Fruit fly (Drosophila melanogaster) whole organism, embryonic: ENCODE results near the gene SecS.

Experiments used
- Bdp1 ChIP-seq: fragments of 200-800 bp; sonication (Bioruptor generic); optimal IDR thresholded peaks from 3 replicates; lab custom pipeline; 2016; ENCODE audit warnings: missing biosample characterization, missing genetic modification characterization
- CG10209 ChIP-seq: fragments of 200-800 bp; sonication (Bioruptor generic); optimal IDR thresholded peaks from 3 replicates; lab custom pipeline; 2017; ENCODE audit warnings: missing biosample characterization, mild to moderate bottlenecking, missing genetic modification characterization, missing genetic modification reagents
- CG10565 ChIP-seq: fragments of 200-800 bp; sonication (Bioruptor generic); optimal IDR thresholded peaks from 3 replicates; lab custom pipeline; 2016; ENCODE audit warnings: missing biosample characterization, mild to moderate bottlenecking, missing genetic modification characterization
- CG11696 ChIP-seq: fragments of 200-800 bp; sonication (Bioruptor generic); IDR thresholded peaks from 2 replicates; pipeline ENCODE4 v1.3.6; 2022; ENCODE audit warnings: missing biosample characterization, missing genetic modification characterization
- CG12071 ChIP-seq: fragments of 200-800 bp; sonication (Bioruptor generic); optimal IDR thresholded peaks from 3 replicates; lab custom pipeline; 2018; ENCODE audit warnings: missing biosample characterization, mild to moderate bottlenecking, missing genetic modification characterization
- CG12236 ChIP-seq: fragments of 200-800 bp; sonication (Bioruptor generic); optimal IDR thresholded peaks from 2 replicates; lab custom pipeline; 2016; ENCODE audit warnings: missing biosample characterization, missing genetic modification characterization
- CG12391 ChIP-seq: fragments of 200-800 bp; sonication (Bioruptor generic); optimal IDR thresholded peaks from 3 replicates; lab custom pipeline; 2018; ENCODE audit warnings: missing biosample characterization, mild to moderate bottlenecking, missing genetic modification characterization, moderate library complexity
- CG17328 ChIP-seq: fragments of 200-800 bp; sonication (Bioruptor generic); IDR thresholded peaks from 2 replicates; pipeline ENCODE4 v1.3.6; 2022; ENCODE audit warnings: missing biosample characterization, missing genetic modification characterization
- CG17829 ChIP-seq: fragments of 200-800 bp; optimal IDR thresholded peaks from 2 replicates; lab custom pipeline; 2019; ENCODE audit warnings: missing biosample characterization, mild to moderate bottlenecking, missing genetic modification characterization, moderate library complexity
- CG17912 ChIP-seq: fragments of 200-800 bp; sonication (Bioruptor generic); optimal IDR thresholded peaks from 2 replicates; lab custom pipeline; 2018; ENCODE audit warnings: missing biosample characterization, mild to moderate bottlenecking, missing genetic modification characterization
- CG33557 ChIP-seq: fragments of 200-800 bp; sonication (Bioruptor generic); optimal IDR thresholded peaks from 2 replicates; lab custom pipeline; 2019; ENCODE audit warnings: missing biosample characterization, mild to moderate bottlenecking, missing genetic modification characterization, moderate library complexity
- CG4328 ChIP-seq: fragments of 200-800 bp; sonication (Bioruptor generic); optimal IDR thresholded peaks from 3 replicates; lab custom pipeline; 2017; ENCODE audit warnings: missing biosample characterization, missing genetic modification reagents, missing genetic modification characterization
- CG4404 ChIP-seq: fragments of 200-800 bp; sonication (Bioruptor generic); IDR thresholded peaks from 2 replicates; pipeline ENCODE4 v1.3.6; 2022; ENCODE audit warnings: missing biosample characterization, missing genetic modification characterization
- CG8388 ChIP-seq: fragments of 200-800 bp; sonication (Bioruptor generic); optimal IDR thresholded peaks from 2 replicates; lab custom pipeline; 2019; ENCODE audit warnings: missing biosample characterization, mild to moderate bottlenecking, missing genetic modification characterization, moderate library complexity
- CG9215 ChIP-seq: fragments of 200-800 bp; sonication (Bioruptor generic); IDR thresholded peaks from 2 replicates; pipeline ENCODE4 v1.3.6; 2022; ENCODE audit warnings: missing biosample characterization, missing genetic modification characterization
- CG9797 ChIP-seq: fragments of 200-800 bp; sonication (Bioruptor generic); optimal IDR thresholded peaks from 3 replicates; lab custom pipeline; 2018; ENCODE audit warnings: missing biosample characterization, mild to moderate bottlenecking, missing genetic modification characterization
- CG9932 ChIP-seq: fragments of 200-800 bp; sonication (Bioruptor generic); IDR thresholded peaks from 2 replicates; pipeline ENCODE4 v1.3.6; 2022; ENCODE audit warnings: missing biosample characterization, missing genetic modification characterization
- Dll ChIP-seq: fragments of 200-800 bp; sonication (Bioruptor generic); IDR thresholded peaks from 4 replicates; pipeline ENCODE4 v1.3.6; 2022; ENCODE audit warnings: missing biosample characterization, missing genetic modification characterization; ENCODE audit not compliant: partially characterized antibody
- Fer2 ChIP-seq: fragments of 200-800 bp; sonication (Bioruptor generic); optimal IDR thresholded peaks from 2 replicates; lab custom pipeline; 2018; ENCODE audit warnings: missing biosample characterization, mild to moderate bottlenecking, missing genetic modification characterization, moderate library complexity
- H15 ChIP-seq: fragments of 200-800 bp; sonication (Bioruptor generic); IDR thresholded peaks from 3 replicates; pipeline ENCODE4 v1.3.6; 2022; ENCODE audit warnings: missing biosample characterization, missing genetic modification characterization
- Hmr ChIP-seq: fragments of 200-800 bp; sonication (Bioruptor generic); optimal IDR thresholded peaks from 3 replicates; lab custom pipeline; 2017; ENCODE audit warnings: mild to moderate bottlenecking, missing biosample characterization, missing genetic modification reagents, missing genetic modification characterization
- Hr51 ChIP-seq, 2 experiments: fragments of 200-800 bp; sonication (Bioruptor generic); optimal IDR thresholded peaks; 2 replicates in 1 of 2; 3 replicates in 1 of 2; lab custom pipeline; 2016 to 2018; ENCODE audit warnings: missing biosample characterization in 2 of 2, missing genetic modification characterization in 2 of 2, mild to moderate bottlenecking in 1 of 2, moderate library complexity in 1 of 2
- Hr78 ChIP-seq, 2 experiments: fragments of 200-800 bp in 1 of 2; fragments of >200 bp in 1 of 2; sonication (Bioruptor generic) in 1 of 2; optimal IDR thresholded peaks; 2 replicates each; lab custom pipeline; 2017 to 2019; ENCODE audit warnings: missing biosample characterization in 2 of 2, missing genetic modification characterization in 2 of 2, mild to moderate bottlenecking in 1 of 2, moderate library complexity in 1 of 2
- MBD-R2 ChIP-seq: fragments of 200-800 bp; sonication (Bioruptor generic); IDR thresholded peaks from 2 replicates; pipeline ENCODE4 v1.3.6; 2022; ENCODE audit warnings: missing biosample characterization, missing genetic modification characterization
- Max ChIP-seq: fragments of 200-800 bp; sonication (Bioruptor generic); optimal IDR thresholded peaks from 2 replicates; lab custom pipeline; 2016; ENCODE audit warnings: missing biosample characterization, mild to moderate bottlenecking, missing genetic modification characterization
- Mes4 ChIP-seq: fragments of 200-800 bp; sonication (Bioruptor generic); optimal IDR thresholded peaks from 2 replicates; lab custom pipeline; 2016; ENCODE audit warnings: missing biosample characterization, missing genetic modification characterization
- Nf-YA ChIP-seq: fragments of 200-800 bp; sonication (Bioruptor generic); IDR thresholded peaks from 2 replicates; pipeline ENCODE4 v1.3.6; 2022; ENCODE audit warnings: missing biosample characterization, missing genetic modification characterization
- Nf-YB ChIP-seq: fragments of 200-800 bp; sonication (Bioruptor generic); optimal IDR thresholded peaks from 3 replicates; lab custom pipeline; 2019; ENCODE audit warnings: missing biosample characterization, mild to moderate bottlenecking, missing genetic modification characterization, moderate library complexity
- Ravus ChIP-seq: fragments of 200-800 bp; sonication (Bioruptor generic); IDR thresholded peaks from 2 replicates; pipeline ENCODE4 v1.3.6; 2022; ENCODE audit warnings: missing biosample characterization, missing genetic modification characterization
- Sry-δ ChIP-seq: fragments of 200-800 bp; sonication (Bioruptor generic); optimal IDR thresholded peaks from 2 replicates; lab custom pipeline; 2016; ENCODE audit warnings: missing biosample characterization, missing genetic modification characterization
- Tbp ChIP-seq: fragments of >200 bp; optimal IDR thresholded peaks from 2 replicates; lab custom pipeline; 2018; ENCODE audit warnings: missing biosample characterization, missing genetic modification characterization
- Trl ChIP-seq, 3 experiments: fragments of >200 bp in 2 of 3; fragments of 200-800 bp in 1 of 3; sonication (Bioruptor generic) in 1 of 3; optimal IDR thresholded peaks; 2 replicates in 1 of 3; 3 replicates in 2 of 3; lab custom pipeline; 2016 to 2017; ENCODE audit warnings: missing biosample characterization in 1 of 3, missing genetic modification characterization in 1 of 3
- az2 ChIP-seq: fragments of 200-800 bp; sonication (Bioruptor generic); optimal IDR thresholded peaks from 3 replicates; lab custom pipeline; 2016; ENCODE audit warnings: missing biosample characterization, missing genetic modification characterization
- chinmo ChIP-seq: fragments of 200-800 bp; sonication (Bioruptor generic); IDR thresholded peaks from 4 replicates; pipeline ENCODE4 v1.3.6; 2022; ENCODE audit warnings: missing biosample characterization, missing genetic modification characterization; ENCODE audit not compliant: partially characterized antibody
- crc ChIP-seq: fragments of 200-800 bp; sonication (Bioruptor generic); optimal IDR thresholded peaks from 2 replicates; lab custom pipeline; 2016; ENCODE audit warnings: missing biosample characterization, missing genetic modification characterization
- danr ChIP-seq: fragments of 200-800 bp; sonication (Bioruptor generic); IDR thresholded peaks from 2 replicates; pipeline ENCODE4 v1.3.6; 2022; ENCODE audit warnings: missing biosample characterization, missing genetic modification characterization
- eve ChIP-seq, 2 experiments: fragments of >200 bp; optimal IDR thresholded peaks; 2 replicates each; lab custom pipeline; 2017; ENCODE audit warnings: missing biosample characterization in 2 of 2, missing genetic modification characterization in 2 of 2
- insv ChIP-seq, 2 experiments: fragments of 200-800 bp; sonication (Bioruptor generic); optimal IDR thresholded peaks; 3 replicates each; lab custom pipeline; 2016 to 2018; ENCODE audit warnings: missing biosample characterization in 2 of 2, missing genetic modification characterization in 2 of 2
- mam ChIP-seq: fragments of 200-800 bp; sonication (Bioruptor generic); optimal IDR thresholded peaks from 3 replicates; lab custom pipeline; 2016; ENCODE audit warnings: missing biosample characterization, missing genetic modification characterization
- mld ChIP-seq: fragments of 200-800 bp; sonication (Bioruptor generic); IDR thresholded peaks from 3 replicates; pipeline ENCODE4 v1.3.6; 2022; ENCODE audit warnings: missing biosample characterization, missing genetic modification characterization; ENCODE audit not compliant: partially characterized antibody
- peb ChIP-seq: fragments of 200-800 bp; sonication (Bioruptor generic); IDR thresholded peaks from 2 replicates; pipeline ENCODE4 v1.3.6; 2022; ENCODE audit warnings: missing biosample characterization, missing genetic modification characterization
- sens ChIP-seq: fragments of 200-800 bp; sonication (Bioruptor generic); peaks from one replicate; lab custom pipeline; 2016; ENCODE audit warnings: missing biosample characterization, missing genetic modification characterization
- shn ChIP-seq: fragments of 200-800 bp; sonication (Bioruptor generic); optimal IDR thresholded peaks from 3 replicates; lab custom pipeline; 2016; ENCODE audit warnings: missing biosample characterization, missing genetic modification characterization
- sim ChIP-seq: fragments of 200-800 bp; sonication (Bioruptor generic); IDR thresholded peaks from 2 replicates; pipeline ENCODE4 v1.3.6; 2022; ENCODE audit warnings: missing biosample characterization, missing genetic modification characterization
- so ChIP-seq: fragments of 200-800 bp; sonication (Bioruptor generic); IDR thresholded peaks from 3 replicates; pipeline ENCODE4 v1.3.6; 2022; ENCODE audit warnings: missing biosample characterization, missing genetic modification characterization
- sob ChIP-seq: fragments of 200-800 bp; sonication (Bioruptor generic); IDR thresholded peaks from 2 replicates; pipeline ENCODE4 v1.3.6; 2022; ENCODE audit warnings: missing biosample characterization, missing genetic modification characterization
- tin ChIP-seq: fragments of 200-800 bp; sonication (Bioruptor generic); optimal IDR thresholded peaks from 3 replicates; lab custom pipeline; 2016; ENCODE audit warnings: missing biosample characterization, missing genetic modification characterization
- vvl ChIP-seq: fragments of 200-800 bp; sonication (Bioruptor generic); IDR thresholded peaks from 2 replicates; pipeline ENCODE4 v1.3.6; 2022; ENCODE audit warnings: missing biosample characterization, missing genetic modification characterization
- zen2 ChIP-seq: fragments of 200-800 bp; sonication (Bioruptor generic); IDR thresholded peaks from 3 replicates; pipeline ENCODE4 v1.3.6; 2022; ENCODE audit warnings: missing biosample characterization, missing genetic modification characterization; ENCODE audit not compliant: partially characterized antibody
- zfh1 ChIP-seq: fragments of 200-800 bp; sonication (Bioruptor generic); IDR thresholded peaks from 3 replicates; pipeline ENCODE4 v1.3.6; 2022; ENCODE audit warnings: missing biosample characterization, missing genetic modification characterization

Gene SecS

dm6 chr3R:5622985-5623630 lies 21.9 kb downstream of the SecS start (continued):
- no peak for TF ChIP-seq CG11696 (GFP tag; lab: Robert Waterston, UW)
- TF ChIP-seq CG9797 = peak; percentile 1
- peak; percentile 50 for TF ChIP-seq crc (GFP tag; lab: Kevin White, UChicago)
- TF ChIP-seq zen2 = no peak
- no peak for TF ChIP-seq Ravus (GFP tag; lab: Robert Waterston, UW)
- TF ChIP-seq CG4404 (GFP tag; lab: Robert Waterston, UW) = no peak
- peak; percentile 69 for TF ChIP-seq Mes4 (GFP tag; lab: Kevin White, UChicago)
- TF ChIP-seq sens (GFP tag; lab: Kevin White, UChicago) = peak; percentile 97
- peak; percentile 86 for TF ChIP-seq Hmr (GFP tag; lab: Kevin White, UChicago)
- no peak for TF ChIP-seq peb
- no peak for TF ChIP-seq danr
- no peak for TF ChIP-seq Dll (GFP tag; lab: Robert Waterston, UW)
- peak; percentile 40 for TF ChIP-seq az2 (GFP tag; lab: Kevin White, UChicago)
- no peak for TF ChIP-seq MBD-R2 (GFP tag; lab: Robert Waterston, UW)
- TF ChIP-seq vvl (GFP tag; lab: Robert Waterston, UW) = no peak
- TF ChIP-seq eve (GFP tag; optimal IDR thresholded peaks at IDR 0.05; lab: Kevin White, UChicago) = no peak
- TF ChIP-seq shn (GFP tag; lab: Kevin White, UChicago) = peak; percentile 52
- peak; percentile 51 for TF ChIP-seq CG8388 (GFP tag; lab: Kevin White, UChicago)
- TF ChIP-seq Hr78 (GFP tag; optimal IDR thresholded peaks at IDR 0.05; lab: Kevin White, UChicago) = no peak
- peak; percentile 56 for TF ChIP-seq tin
- no peak for TF ChIP-seq mld (GFP tag; lab: Robert Waterston, UW)
- peak; percentile 61 for TF ChIP-seq mam
- TF ChIP-seq CG17328 (GFP tag; lab: Robert Waterston, UW) = no peak
- TF ChIP-seq zfh1 (GFP tag; lab: Robert Waterston, UW) = no peak
- peak in 1 of 2 experiments; percentile 82 for TF ChIP-seq insv (GFP tag; optimal IDR thresholded peaks at IDR 0.05; lab: Kevin White, UChicago)
- TF ChIP-seq H15 (GFP tag; lab: Robert Waterston, UW) = no peak
- TF ChIP-seq CG17829 (tag; lab: Kevin White, UChicago) = peak; percentile 64
- peak; percentile 86 for TF ChIP-seq CG10209
- TF ChIP-seq Trl (optimal IDR thresholded peaks at IDR 0.05; lab: Kevin White, UChicago) = no peak
- peak; percentile 85 for TF ChIP-seq Trl (GFP tag; optimal IDR thresholded peaks at IDR 0.05; lab: Kevin White, UChicago)
- TF ChIP-seq Nf-YA (GFP tag; lab: Robert Waterston, UW) = no peak
- TF ChIP-seq chinmo (GFP tag; lab: Robert Waterston, UW) = no peak
- no peak for TF ChIP-seq CG10565
- TF ChIP-seq Tbp = no peak
- TF ChIP-seq CG9932 = no peak
- peak; percentile 70 for TF ChIP-seq Max (GFP tag; lab: Kevin White, UChicago)
- peak; percentile 39 for TF ChIP-seq Fer2 (tag; lab: Kevin White, UChicago)
- peak; percentile 89 for TF ChIP-seq CG4328 (GFP tag; lab: Kevin White, UChicago)
- TF ChIP-seq CG33557 (GFP tag; lab: Kevin White, UChicago) = peak; percentile 90
- no peak for TF ChIP-seq CG9215
- TF ChIP-seq so (GFP tag; lab: Robert Waterston, UW) = no peak
- peak; percentile 86 for TF ChIP-seq CG12071 (GFP tag; lab: Kevin White, UChicago)
- peak; percentile 77 for TF ChIP-seq CG12236 (GFP tag; lab: Kevin White, UChicago)
- peak; percentile 65 for TF ChIP-seq Bdp1 (GFP tag; lab: Kevin White, UChicago)
- no peak for TF ChIP-seq sim (GFP tag; lab: Robert Waterston, UW)
- TF ChIP-seq Nf-YB (GFP tag; lab: Kevin White, UChicago) = peak; percentile 63
- peak; percentile 64 for TF ChIP-seq CG12391 (tag; lab: Kevin White, UChicago)
- TF ChIP-seq Sry-δ (GFP tag; lab: Kevin White, UChicago) = peak; percentile 21
- peak; percentile 44 to 66 for TF ChIP-seq Hr51 (GFP tag; optimal IDR thresholded peaks at IDR 0.05; lab: Kevin White, UChicago)
- no peak for TF ChIP-seq sob (GFP tag; lab: Robert Waterston, UW)
- TF ChIP-seq CG17912 = peak; percentile 83
